Fruit fly (Drosophila melanogaster) whole organism, prepupa: ENCODE results near the gene CG8312.
A peak's percentile ranks its signal among the peaks of the same experiment; 100 is the strongest.

ENCODE experiments used
- CG3032 ChIP-seq: fragments of 200-800 bp; optimal IDR thresholded peaks from 2 replicates; lab custom pipeline; 2019; ENCODE audit warnings: missing biosample characterization, mild to moderate bottlenecking, missing genetic modification characterization, moderate library complexity
- Ets96B ChIP-seq: fragments of 200-800 bp; optimal IDR thresholded peaks from 2 replicates; lab custom pipeline; 2019; ENCODE audit warnings: missing biosample characterization, mild to moderate bottlenecking, missing genetic modification characterization, moderate library complexity
- OdsH ChIP-seq: fragments of 200-800 bp; sonication (Bioruptor generic); optimal IDR thresholded peaks from 3 replicates; lab custom pipeline; 2016; ENCODE audit warnings: missing biosample characterization, missing genetic modification characterization
- achi ChIP-seq: fragments of 200-800 bp; sonication (Bioruptor generic); optimal IDR thresholded peaks from 3 replicates; lab custom pipeline; 2016; ENCODE audit warnings: missing biosample characterization, missing genetic modification characterization
- dsx ChIP-seq: fragments of 200-800 bp; optimal IDR thresholded peaks from 3 replicates; lab custom pipeline; 2019; ENCODE audit warnings: missing biosample characterization, mild to moderate bottlenecking, missing genetic modification characterization, moderate library complexity; ENCODE audit not compliant: poor library complexity, severe bottlenecking
- vri ChIP-seq: fragments of 200-800 bp; sonication (Bioruptor generic); optimal IDR thresholded peaks from 3 replicates; lab custom pipeline; 2016; ENCODE audit warnings: missing biosample characterization, mild to moderate bottlenecking, missing genetic modification characterization

DNA sequence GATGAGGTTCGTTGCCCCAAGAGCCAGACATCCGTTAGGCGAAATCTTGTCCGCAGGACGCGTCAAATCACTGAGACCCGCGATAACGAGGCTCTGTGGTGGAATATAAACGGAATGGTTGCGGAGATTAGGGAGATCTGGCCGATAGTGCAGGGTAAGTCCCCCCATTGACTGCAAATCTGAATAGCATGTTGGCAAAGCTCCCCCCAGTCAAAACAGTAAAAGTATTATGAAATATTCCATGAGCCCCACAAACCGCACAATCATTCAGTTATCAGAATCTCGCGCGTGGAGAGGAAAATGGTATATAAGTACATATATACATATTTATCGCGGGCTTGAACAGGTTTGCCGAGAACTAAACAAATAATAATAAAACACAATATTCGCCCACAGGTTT, 20.5 kb upstream of the CG8312 start:
- TF ChIP-seq Ets96B (tag; lab: Kevin White, UChicago) (no peak), vri (peak; percentile 80), CG3032 (tag; lab: Kevin White, UChicago) (no peak), achi (GFP tag; lab: Kevin White, UChicago) (no peak), OdsH (GFP tag; lab: Kevin White, UChicago) (no peak), dsx (no peak)
